Fruit fly (Drosophila melanogaster) Kc167 (cell line): ENCODE measurements around the gene CG6023.

ENCODE experiments used
- Myc ChIP-seq: fragments of >200 bp; optimal IDR thresholded peaks from 2 replicates; lab custom pipeline; 2017; ENCODE audit warnings: missing external identifiers
- Sin3A ChIP-seq: fragments of >200 bp; optimal IDR thresholded peaks from 2 replicates; lab custom pipeline; 2018; ENCODE audit warnings: missing external identifiers
- h ChIP-seq: fragments of >200 bp; optimal IDR thresholded peaks from 3 replicates; lab custom pipeline; 2018; ENCODE audit warnings: missing external identifiers
- insv ChIP-seq: fragments of >200 bp; optimal IDR thresholded peaks from 3 replicates; lab custom pipeline; 2018; ENCODE audit warnings: missing external identifiers
- psq ChIP-seq: fragments of >200 bp; optimal IDR thresholded peaks from 2 replicates; lab custom pipeline; 2017; ENCODE audit warnings: missing external identifiers
- ttk ChIP-seq: sonication (Bioruptor generic); optimal IDR thresholded peaks from 2 replicates; lab custom pipeline; 2017; ENCODE audit warnings: missing external identifiers

Gene CG6023

DNA sequence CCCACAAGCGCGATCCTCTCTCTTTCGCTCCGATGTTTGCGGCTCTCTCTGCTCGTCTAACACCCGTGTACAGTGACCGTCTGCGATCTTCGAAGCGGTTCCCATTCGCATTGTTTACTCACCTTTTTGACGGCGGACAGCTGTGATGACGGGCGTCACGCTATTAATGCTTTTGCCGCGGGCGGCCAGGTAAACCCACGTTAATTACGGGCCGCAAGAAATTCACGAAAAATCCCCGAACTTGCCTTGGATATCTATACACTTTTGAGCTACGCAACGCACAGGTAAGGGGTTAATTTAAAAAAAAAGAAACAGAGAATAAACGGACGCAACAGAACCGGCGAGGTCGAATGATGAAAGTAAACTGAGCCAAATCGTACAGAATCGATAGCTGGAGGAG is at the start of gene CG6023:
TSS of gene CG6023 (minus strand) at position 369 of the 400 bp plus-strand sequence.
- no peak for TF ChIP-seq ttk (lab: Kevin White, UChicago)
- no peak for TF ChIP-seq psq
- no peak for TF ChIP-seq h
- TF ChIP-seq insv (lab: Kevin White, UChicago) = no peak
- no peak for TF ChIP-seq Myc (lab: Kevin White, UChicago)
- TF ChIP-seq Sin3A (lab: Kevin White, UChicago) = no peak

DNA sequence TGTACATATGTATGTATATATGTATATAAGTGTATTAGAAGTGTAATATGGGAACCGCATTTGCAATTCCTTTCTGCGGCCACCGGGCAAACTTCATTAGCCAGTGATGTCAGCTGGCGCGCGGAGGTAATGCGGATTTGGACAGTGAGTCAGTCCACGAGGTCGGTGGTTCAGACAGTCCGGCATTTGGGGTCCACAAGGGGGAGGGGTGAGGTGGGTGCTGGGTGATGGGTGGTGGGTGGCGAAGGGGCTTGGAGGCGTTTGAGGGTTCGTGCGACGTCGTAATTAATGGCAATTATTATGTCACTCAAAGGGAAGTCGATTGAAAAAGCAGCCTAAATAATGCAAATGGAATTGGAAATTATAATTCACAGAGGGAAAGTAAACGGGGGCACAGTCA is 48.8 kb upstream of the CG6023 start:
- TF ChIP-seq insv (lab: Kevin White, UChicago) (no peak), h (no peak), psq (no peak), Myc (lab: Kevin White, UChicago) (no peak), Sin3A (lab: Kevin White, UChicago) (no peak), ttk (lab: Kevin White, UChicago) (no peak)

DNA sequence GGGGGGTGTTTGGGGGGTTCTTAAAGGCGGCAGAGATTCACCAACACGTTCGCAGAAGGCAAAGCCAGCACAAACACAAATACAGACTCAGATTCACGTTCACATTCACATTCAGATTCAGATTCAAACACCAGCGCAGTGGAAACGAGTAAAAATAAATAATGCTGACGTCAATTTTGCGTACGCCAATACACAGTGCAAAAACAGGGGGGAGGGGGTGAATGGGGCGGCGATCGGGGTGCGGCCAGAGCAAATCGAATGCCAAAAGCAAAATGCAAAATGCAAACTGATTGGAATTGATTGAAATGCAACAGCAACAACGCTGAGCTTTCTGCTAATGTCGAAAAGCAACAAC is 47.6 kb upstream of the CG6023 start:
- TF ChIP-seq psq = no peak
- no peak for TF ChIP-seq h
- TF ChIP-seq insv (lab: Kevin White, UChicago) = no peak
- no peak for TF ChIP-seq ttk (lab: Kevin White, UChicago)
- TF ChIP-seq Myc (lab: Kevin White, UChicago) = no peak
- no peak for TF ChIP-seq Sin3A (lab: Kevin White, UChicago)

DNA sequence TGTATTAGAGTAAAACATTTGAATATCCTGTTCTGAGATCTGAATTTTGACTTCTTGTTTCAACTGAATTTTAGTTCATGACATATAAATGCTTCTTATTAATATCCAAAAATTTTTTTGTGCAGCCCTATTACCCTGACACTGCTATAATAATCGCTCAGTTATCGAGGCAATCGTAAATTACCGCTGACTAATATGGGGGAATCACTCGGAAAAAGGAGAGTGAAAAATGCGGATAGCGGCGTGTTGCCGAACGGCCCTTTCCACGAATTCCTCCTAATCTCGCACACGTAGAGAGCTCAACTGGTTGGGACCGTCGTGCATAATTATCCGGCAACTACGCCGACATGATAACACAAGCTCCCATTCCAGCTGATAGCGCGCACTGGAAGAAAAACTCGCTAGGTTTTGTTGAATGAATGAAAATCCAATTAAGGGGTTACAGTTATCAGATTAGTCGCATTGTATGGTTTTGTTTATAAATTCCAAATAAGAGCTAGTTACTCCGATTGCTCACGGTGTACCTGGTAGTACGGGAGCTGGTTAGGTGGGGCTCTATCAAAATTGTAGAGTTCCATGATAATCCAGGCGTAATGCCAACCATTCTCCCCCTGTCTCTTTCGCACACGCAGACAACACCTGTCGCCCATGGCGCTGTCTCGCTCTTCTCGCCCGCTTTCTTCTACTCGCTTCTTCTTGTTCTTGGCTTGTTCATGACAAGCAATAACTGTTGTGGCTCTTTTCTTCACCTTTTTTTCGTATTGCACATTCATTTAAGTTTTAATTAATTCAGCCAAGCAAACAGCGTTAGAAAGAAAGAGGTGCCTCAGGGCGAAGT is 47.0 kb upstream of the CG6023 start:
- TF ChIP-seq Sin3A (lab: Kevin White, UChicago) (no peak), ttk (lab: Kevin White, UChicago) (no peak), Myc (lab: Kevin White, UChicago) (no peak), insv (lab: Kevin White, UChicago) (no peak), h (no peak), psq (no peak)

DNA sequence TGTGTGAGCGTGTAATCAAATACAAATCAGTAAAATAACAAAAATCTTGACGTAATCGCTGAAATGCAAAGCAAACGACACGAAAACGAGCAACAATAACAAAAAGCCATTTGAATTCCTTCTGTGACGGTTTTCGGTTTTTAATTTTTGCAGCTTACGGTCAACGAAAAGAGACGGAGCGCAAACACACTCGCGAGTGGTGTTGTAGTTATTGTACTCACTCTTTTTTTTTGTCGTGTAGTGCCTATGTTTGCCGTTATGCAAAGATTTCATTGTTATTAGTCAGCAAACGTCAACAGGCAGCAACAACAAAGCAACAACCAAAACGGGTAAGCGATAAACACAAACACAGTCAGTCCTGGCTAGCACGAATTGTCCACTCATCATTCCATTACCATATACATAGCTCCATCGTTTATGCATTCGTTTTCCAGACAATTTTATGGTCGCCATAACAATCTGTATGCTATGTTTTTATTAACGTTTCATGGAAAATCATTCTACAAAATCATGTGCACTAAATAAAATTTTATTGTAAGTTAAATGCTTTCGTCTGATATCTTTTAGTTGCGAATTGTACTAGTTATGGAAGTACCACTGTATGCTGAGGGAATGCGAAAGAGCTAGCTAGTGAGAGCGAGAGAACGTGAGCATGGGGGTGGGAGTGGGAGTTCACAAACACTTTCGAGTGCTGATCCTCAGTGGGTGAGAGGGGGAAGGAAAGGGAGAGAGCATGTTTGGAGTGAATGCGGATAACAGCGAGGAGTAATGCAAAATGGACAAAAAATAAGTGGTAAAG is 46.1 kb upstream of the CG6023 start:
- TF ChIP-seq insv (lab: Kevin White, UChicago) (no peak), ttk (lab: Kevin White, UChicago) (no peak), h (no peak), psq (no peak), Sin3A (lab: Kevin White, UChicago) (no peak), Myc (lab: Kevin White, UChicago) (no peak)

DNA sequence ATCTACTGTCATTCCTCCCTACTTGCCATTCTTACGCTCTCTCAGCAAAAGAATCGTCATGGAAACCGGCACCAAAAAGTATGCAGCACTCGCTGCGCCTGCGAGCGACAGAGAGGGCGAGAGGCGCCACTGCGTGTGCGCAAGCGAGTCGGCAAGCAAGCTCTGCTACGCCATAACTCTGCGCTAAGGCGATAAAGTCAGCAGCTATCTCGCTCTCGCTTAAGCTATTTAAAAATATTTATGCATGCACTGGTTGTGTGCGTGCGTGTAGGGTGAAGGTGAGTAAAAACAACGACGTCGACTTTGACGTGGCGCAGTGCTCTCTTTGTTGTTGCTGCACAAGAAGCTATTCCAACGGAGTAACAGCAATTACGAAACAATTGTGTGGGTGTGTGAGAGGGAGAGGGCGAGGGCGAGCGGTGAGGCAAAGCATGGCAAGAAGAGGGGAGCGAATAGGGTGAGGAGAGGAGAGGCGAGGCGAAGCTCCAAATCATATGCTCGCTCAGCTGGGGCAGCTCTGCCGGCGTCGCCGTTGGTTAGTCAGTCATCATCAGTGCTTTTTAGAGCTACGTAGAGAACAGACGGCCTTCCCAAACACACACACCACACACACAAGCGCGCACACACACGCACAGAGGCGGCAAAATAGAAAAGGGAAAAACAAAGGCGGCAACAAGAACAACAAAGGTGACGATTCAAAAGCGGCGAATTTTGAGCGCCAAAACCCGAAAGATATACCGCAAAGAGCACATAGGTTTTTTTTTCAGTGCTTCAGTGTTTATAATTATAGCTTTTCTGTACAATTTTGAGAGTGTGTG is 45.2 kb upstream of the CG6023 start, which contains the start of gene CrebB:
TSS of gene CrebB (plus strand) at position 325 of the 818 bp plus-strand sequence.
- TF ChIP-seq insv (lab: Kevin White, UChicago) (no peak), psq (no peak), h (no peak), Myc (lab: Kevin White, UChicago) (no peak), Sin3A (lab: Kevin White, UChicago) (no peak), ttk (lab: Kevin White, UChicago) (no peak)

DNA sequence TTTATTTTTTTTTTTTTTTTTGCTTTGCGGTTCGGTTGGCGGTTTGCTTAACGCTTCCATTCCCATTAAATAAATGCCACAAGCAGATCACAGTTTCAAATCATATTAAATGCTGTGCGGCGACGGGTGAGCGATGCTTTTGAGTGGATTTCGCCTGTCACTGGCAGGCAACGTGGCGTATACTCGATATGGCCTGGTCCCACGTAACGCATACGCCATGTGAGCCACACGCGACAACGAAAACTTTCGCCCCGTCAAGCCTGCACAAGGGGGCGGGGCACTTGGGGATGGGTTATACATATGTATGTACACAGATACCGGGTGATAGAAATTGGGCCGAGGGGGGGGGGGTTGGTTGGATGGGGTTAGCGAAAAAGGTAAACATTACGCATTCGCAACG is 44.0 kb upstream of the CG6023 start:
- TF ChIP-seq insv (lab: Kevin White, UChicago) (no peak), psq (no peak), ttk (lab: Kevin White, UChicago) (no peak), Myc (lab: Kevin White, UChicago) (no peak), Sin3A (lab: Kevin White, UChicago) (no peak), h (no peak)

DNA sequence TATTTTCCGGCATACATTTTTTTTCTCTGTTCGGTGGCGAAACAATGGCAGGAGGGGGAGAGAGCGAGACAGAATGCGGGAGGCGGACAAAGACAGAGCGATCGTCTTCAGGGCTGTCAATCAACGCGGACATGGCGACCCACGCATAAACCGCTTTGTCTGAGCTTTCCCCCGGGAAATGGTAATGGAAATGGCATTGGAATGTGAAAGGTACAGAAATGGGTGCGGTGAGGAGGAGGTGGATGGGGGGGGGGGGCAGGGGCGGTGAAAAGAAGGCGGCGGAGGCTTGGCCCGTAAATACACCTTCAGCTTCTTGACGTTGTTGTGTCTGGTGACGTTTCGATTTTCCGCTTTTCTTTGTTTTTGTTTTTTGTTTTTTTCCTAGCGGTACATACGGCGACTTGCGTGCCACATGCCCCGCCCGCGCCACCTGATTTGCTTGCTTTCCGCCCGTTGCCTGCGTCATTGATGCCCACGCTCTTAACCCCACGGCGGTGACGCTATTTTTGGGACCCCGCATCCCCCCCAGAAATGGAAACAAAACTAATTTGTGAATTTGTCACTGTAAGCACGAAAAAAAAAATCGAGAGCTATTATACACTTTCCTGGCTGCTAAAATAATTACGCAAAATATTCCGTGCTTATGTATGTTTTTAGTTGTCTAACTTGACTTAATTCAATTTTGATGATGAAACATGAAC is 43.2 kb upstream of the CG6023 start:
- TF ChIP-seq ttk (lab: Kevin White, UChicago) = no peak
- TF ChIP-seq insv (lab: Kevin White, UChicago) = no peak
- TF ChIP-seq h = no peak
- TF ChIP-seq psq = no peak
- no peak for TF ChIP-seq Myc (lab: Kevin White, UChicago)
- TF ChIP-seq Sin3A (lab: Kevin White, UChicago) = no peak

DNA sequence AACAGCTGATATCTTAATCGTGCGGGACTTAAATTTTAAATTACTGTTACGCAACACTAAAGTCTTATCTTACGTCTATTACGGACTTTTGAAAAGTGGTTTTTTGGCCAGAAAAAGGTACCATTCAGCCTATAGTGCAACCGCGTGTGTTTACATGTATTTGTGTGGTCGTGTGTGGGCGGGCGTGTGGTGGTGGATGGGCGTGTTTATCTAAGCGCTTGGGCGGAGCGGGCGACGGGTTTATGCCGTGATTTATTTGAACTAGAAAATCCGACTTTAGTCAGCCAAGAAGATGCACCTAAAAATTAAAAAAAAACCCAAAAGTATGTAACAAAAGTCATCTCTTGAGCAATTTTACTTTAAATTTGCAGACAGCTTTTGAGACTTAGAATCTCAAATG is 42.4 kb upstream of the CG6023 start:
- TF ChIP-seq h (no peak), Sin3A (lab: Kevin White, UChicago) (no peak), Myc (lab: Kevin White, UChicago) (no peak), ttk (lab: Kevin White, UChicago) (no peak), psq (no peak), insv (lab: Kevin White, UChicago) (no peak)

DNA sequence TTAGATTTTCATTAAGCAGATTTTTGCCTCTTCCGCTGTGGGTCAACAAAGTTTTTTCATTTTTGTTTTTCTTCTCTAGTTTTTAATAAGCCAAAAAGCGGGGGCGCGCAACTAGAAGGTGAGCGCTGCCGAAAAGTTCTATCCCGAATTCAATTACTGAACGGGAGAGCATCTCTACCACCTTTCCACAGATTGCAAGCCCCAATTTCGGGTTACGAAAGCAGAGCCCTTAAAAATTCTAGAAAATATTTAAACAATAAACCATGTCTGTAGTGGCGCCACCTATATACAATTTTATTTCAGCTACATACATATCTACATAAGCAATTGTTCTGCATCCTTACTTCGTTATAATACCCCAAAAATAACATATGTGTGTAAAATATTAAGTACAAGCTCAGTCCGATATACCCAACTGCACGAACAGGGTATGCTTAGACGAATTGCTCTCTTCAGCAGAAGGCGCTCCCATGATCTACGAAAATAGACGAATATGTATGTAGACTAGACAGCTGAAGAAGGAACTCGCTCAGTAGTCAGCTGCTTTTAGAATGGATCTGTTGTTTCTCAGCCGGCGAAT is 37.4 kb upstream of the CG6023 start, which contains the start of gene CG6106:
TSS of gene CG6106 (plus strand) at position 530 of the 580 bp plus-strand sequence.
- TF ChIP-seq insv (lab: Kevin White, UChicago) (no peak), Sin3A (lab: Kevin White, UChicago) (no peak), Myc (lab: Kevin White, UChicago) (no peak), ttk (lab: Kevin White, UChicago) (no peak), psq (no peak), h (no peak)
